4 fruit fly cellular contexts compared by ENCODE assay signal in genomic region chr3L:11656189-11656588, dm6.
TF ChIP-seq lines count a peak whose summit lies in the region.

No protein-coding gene starts in this region.

- no peak for TF ChIP-seq CTCF in whole organism, embryonic (GFP tag; optimal IDR thresholded peaks at IDR 0.05; lab: Kevin White, UChicago)

TF ChIP-seq in whole organism, adult, 20 proteins besides CTCF, POLR2A, EP300 and RAD21:
- TF ChIP-seq Clk (GFP tag; optimal IDR thresholded peaks at IDR 0.05; lab: Kevin White, UChicago) (peak; percentile 40), CG5204 (GFP tag; optimal IDR thresholded peaks at IDR 0.05; lab: Kevin White, UChicago) (peak; percentile 52), toe (GFP tag; optimal IDR thresholded peaks at IDR 0.05; lab: Kevin White, UChicago) (peak; percentile 51), CG7101 (tag; optimal IDR thresholded peaks at IDR 0.05; lab: Kevin White, UChicago) (peak; percentile 66), cic (GFP tag; optimal IDR thresholded peaks at IDR 0.05; lab: Kevin White, UChicago) (no peak), Hr96 (GFP tag; optimal IDR thresholded peaks at IDR 0.05; lab: Kevin White, UChicago) (peak; percentile 35), tj (GFP tag; optimal IDR thresholded peaks at IDR 0.05; lab: Kevin White, UChicago) (no peak), cnc (optimal IDR thresholded peaks at IDR 0.05; lab: Kevin White, UChicago) (no peak), CG33017 (tag; optimal IDR thresholded peaks at IDR 0.05; lab: Kevin White, UChicago) (peak; percentile 77), CG12768 (GFP tag; optimal IDR thresholded peaks at IDR 0.05; lab: Kevin White, UChicago) (peak; percentile 75), CG11617 (GFP tag; optimal IDR thresholded peaks at IDR 0.05; lab: Kevin White, UChicago) (peak; percentile 1), Mnt (GFP tag; optimal IDR thresholded peaks at IDR 0.05; lab: Kevin White, UChicago) (peak; percentile 3), ovo (GFP tag; optimal IDR thresholded peaks at IDR 0.05; lab: Kevin White, UChicago) (no peak), CG7045 (GFP tag; optimal IDR thresholded peaks at IDR 0.05; lab: Kevin White, UChicago) (peak; percentile 64), pad (GFP tag; optimal IDR thresholded peaks at IDR 0.05; lab: Kevin White, UChicago) (peak; percentile 10), CG1620 (GFP tag; optimal IDR thresholded peaks at IDR 0.05; lab: Kevin White, UChicago) (no peak), CG14711 (tag; optimal IDR thresholded peaks at IDR 0.05; lab: Kevin White, UChicago) (peak; percentile 62)

TF ChIP-seq in whole organism, embryonic, 481 proteins besides CTCF, POLR2A, EP300 and RAD21:
- TF ChIP-seq gce (GFP tag; IDR thresholded peaks at IDR 0.05; lab: Robert Waterston, UW) (0 out of 3 replicates have a peak, but pooled peaks have one; percentile 4), CG13775 (GFP tag; optimal IDR thresholded peaks at IDR 0.05; lab: Kevin White, UChicago) (no peak), CG9609 (GFP tag; optimal IDR thresholded peaks at IDR 0.05; lab: Kevin White, UChicago) (no peak), Vsx1 (GFP tag; optimal IDR thresholded peaks at IDR 0.05; lab: Kevin White, UChicago) (no peak), CG10321 (GFP tag; IDR thresholded peaks at IDR 0.05; lab: Robert Waterston, UW) (no peak), CG17612 (GFP tag; IDR thresholded peaks at IDR 0.05; lab: Robert Waterston, UW) (no peak), CG18619 (GFP tag; optimal IDR thresholded peaks at IDR 0.05; lab: Kevin White, UChicago) (no peak), ap (GFP tag; IDR thresholded peaks at IDR 0.05; lab: Robert Waterston, UW) (peak; percentile 18; the same call in 1 of the 2 replicates), esg (GFP tag; conservative IDR thresholded peaks at IDR 0.05; lab: Robert Waterston, UW) (0 out of 2 replicates have a peak, but pooled peaks have one; percentile 13), sens (GFP tag; lab: Kevin White, UChicago) (peak; percentile 51), CG18011 (GFP tag; optimal IDR thresholded peaks at IDR 0.05; lab: Kevin White, UChicago) (no peak), prd (optimal IDR thresholded peaks at IDR 0.05; lab: Kevin White, UChicago) (no peak), prd (GFP tag; IDR thresholded peaks at IDR 0.05; lab: Robert Waterston, UW) (peak; percentile 53), cad (GFP tag; optimal IDR thresholded peaks at IDR 0.05; lab: Kevin White, UChicago) (no peak), tgo (GFP tag; IDR thresholded peaks at IDR 0.05; lab: Robert Waterston, UW) (peak; percentile 33; the same call in 1 of the 3 replicates), Drgx (GFP tag; IDR thresholded peaks at IDR 0.05; lab: Robert Waterston, UW) (peak; percentile 89), Scr (GFP tag; IDR thresholded peaks at IDR 0.05; lab: Robert Waterston, UW; ENCODE audit: partially characterized antibody) (no peak), lmd (GFP tag; IDR thresholded peaks at IDR 0.05; lab: Robert Waterston, UW) (peak; percentile 37; the same call in 1 of the 2 replicates), repo (GFP tag; optimal IDR thresholded peaks at IDR 0.05; lab: Kevin White, UChicago) (no peak), ci (GFP tag; IDR thresholded peaks at IDR 0.05; lab: Robert Waterston, UW) (0 out of 3 replicates have a peak, but pooled peaks have one; percentile 28), HLH4C (GFP tag; IDR thresholded peaks at IDR 0.05; lab: Robert Waterston, UW; ENCODE audit: partially characterized antibody) (no peak), sisA (GFP tag; IDR thresholded peaks at IDR 0.05; lab: Robert Waterston, UW) (0 out of 2 replicates have a peak, but pooled peaks have one; percentile 12), CG10267 (tag; optimal IDR thresholded peaks at IDR 0.05; lab: Kevin White, UChicago) (no peak), CG8924 (tag; optimal IDR thresholded peaks at IDR 0.05; lab: Kevin White, UChicago) (no peak)
TF ChIP-seq in whole organism, embryonic: peak in this region for 10.

TF ChIP-seq in whole organism, prepupa, 60 proteins besides CTCF, POLR2A, EP300 and RAD21 (continues in another document):
- TF ChIP-seq net (GFP tag; optimal IDR thresholded peaks at IDR 0.05; lab: Kevin White, UChicago): peak; percentile 53
- TF ChIP-seq Smox (GFP tag; optimal IDR thresholded peaks at IDR 0.05; lab: Kevin White, UChicago): no peak
- peak; percentile 65 for TF ChIP-seq achi (GFP tag; optimal IDR thresholded peaks at IDR 0.05; lab: Kevin White, UChicago)
- peak; percentile 47 for TF ChIP-seq CG4318 (GFP tag; optimal IDR thresholded peaks at IDR 0.05; lab: Kevin White, UChicago)
- peak; percentile 86 for TF ChIP-seq CG8119 (GFP tag; IDR thresholded peaks at IDR 0.05; lab: Robert Waterston, UW)
- no peak for TF ChIP-seq fkh (GFP tag; optimal IDR thresholded peaks at IDR 0.05; lab: Kevin White, UChicago)
- TF ChIP-seq dac (GFP tag; optimal IDR thresholded peaks at IDR 0.05; lab: Kevin White, UChicago): peak; percentile 48
- no peak for TF ChIP-seq Met (GFP tag; optimal IDR thresholded peaks at IDR 0.05; lab: Kevin White, UChicago)
- peak; percentile 65 for TF ChIP-seq Ets96B (tag; optimal IDR thresholded peaks at IDR 0.05; lab: Kevin White, UChicago)
- no peak for TF ChIP-seq CG34406 (GFP tag; optimal IDR thresholded peaks at IDR 0.05; lab: Kevin White, UChicago)
- no peak for TF ChIP-seq CG3032 (tag; optimal IDR thresholded peaks at IDR 0.05; lab: Kevin White, UChicago)
- TF ChIP-seq Eip93F (GFP tag; optimal IDR thresholded peaks at IDR 0.05; lab: Kevin White, UChicago): no peak
- TF ChIP-seq OdsH (GFP tag; optimal IDR thresholded peaks at IDR 0.05; lab: Kevin White, UChicago): peak; percentile 62
- TF ChIP-seq CG15336 (GFP tag; IDR thresholded peaks at IDR 0.05; lab: Robert Waterston, UW): peak; percentile 90
- TF ChIP-seq vri (GFP tag; optimal IDR thresholded peaks at IDR 0.05; lab: Kevin White, UChicago): no peak
- no peak for TF ChIP-seq Blimp-1 (GFP tag; optimal IDR thresholded peaks at IDR 0.05; lab: Kevin White, UChicago)
- TF ChIP-seq CG10669 (GFP tag; optimal IDR thresholded peaks at IDR 0.05; lab: Kevin White, UChicago): peak; percentile 57
- peak; percentile 48 for TF ChIP-seq CG3919 (GFP tag; optimal IDR thresholded peaks at IDR 0.05; lab: Kevin White, UChicago)
- TF ChIP-seq CG6808 (GFP tag; optimal IDR thresholded peaks at IDR 0.05; lab: Kevin White, UChicago): no peak
- TF ChIP-seq Hr39 (GFP tag; optimal IDR thresholded peaks at IDR 0.05; lab: Kevin White, UChicago): no peak
- TF ChIP-seq CG8632 (GFP tag; optimal IDR thresholded peaks at IDR 0.05; lab: Kevin White, UChicago): no peak
- peak; percentile 82 for TF ChIP-seq CG11294 (GFP tag; IDR thresholded peaks at IDR 0.05; lab: Robert Waterston, UW)
- TF ChIP-seq CG1621 (tag; optimal IDR thresholded peaks at IDR 0.05; lab: Kevin White, UChicago): no peak
- TF ChIP-seq fd85E (GFP tag; optimal IDR thresholded peaks at IDR 0.05; lab: Kevin White, UChicago): no peak
- TF ChIP-seq spab (GFP tag; optimal IDR thresholded peaks at IDR 0.05; lab: Kevin White, UChicago): peak; percentile 16
- TF ChIP-seq CG16779 (tag; optimal IDR thresholded peaks at IDR 0.05; lab: Kevin White, UChicago): peak; percentile 24
- TF ChIP-seq CG11762 (GFP tag; optimal IDR thresholded peaks at IDR 0.05; lab: Kevin White, UChicago; ENCODE audit: insufficient read depth): peak; percentile 32
- TF ChIP-seq Hr4 (GFP tag; optimal IDR thresholded peaks at IDR 0.05; lab: Kevin White, UChicago): peak; percentile 83

TF ChIP-seq in whole organism, pupa, 21 proteins besides CTCF, POLR2A, EP300 and RAD21:
- TF ChIP-seq gl (tag; optimal IDR thresholded peaks at IDR 0.05; lab: Kevin White, UChicago) (no peak), CG34367 (tag; optimal IDR thresholded peaks at IDR 0.05; lab: Kevin White, UChicago) (peak; percentile 37), D1 (tag; optimal IDR thresholded peaks at IDR 0.05; lab: Kevin White, UChicago) (no peak), CG9948 (tag; optimal IDR thresholded peaks at IDR 0.05; lab: Kevin White, UChicago) (no peak), CG15710 (tag; optimal IDR thresholded peaks at IDR 0.05; lab: Kevin White, UChicago) (peak; percentile 54), CG8301 (tag; optimal IDR thresholded peaks at IDR 0.05; lab: Kevin White, UChicago) (peak; percentile 63), CG32121 (GFP tag; IDR thresholded peaks at IDR 0.05; lab: Robert Waterston, UW) (peak; percentile 82), CG14655 (GFP tag; optimal IDR thresholded peaks at IDR 0.05; lab: Kevin White, UChicago) (peak; percentile 82), EcR (GFP tag; optimal IDR thresholded peaks at IDR 0.05; lab: Kevin White, UChicago) (no peak), CG8159 (tag; optimal IDR thresholded peaks at IDR 0.05; lab: Kevin White, UChicago) (peak; percentile 59), CG4496 (GFP tag; IDR thresholded peaks at IDR 0.05; lab: Robert Waterston, UW) (peak; percentile 93), Pif1B (GFP tag; optimal IDR thresholded peaks at IDR 0.05; lab: Kevin White, UChicago) (peak; percentile 7), CG10348 (GFP tag; IDR thresholded peaks at IDR 0.05; lab: Robert Waterston, UW) (peak; percentile 85; the same call in 1 of the 2 replicates), CG17806 (tag; optimal IDR thresholded peaks at IDR 0.05; lab: Kevin White, UChicago) (peak; percentile 51), CG12605 (GFP tag; IDR thresholded peaks at IDR 0.05; lab: Robert Waterston, UW) (no peak; the same call in 1 of the 2 replicates), rn (GFP tag; IDR thresholded peaks at IDR 0.05; lab: Robert Waterston, UW) (peak; percentile 38; the same call in 1 of the 2 replicates), fd96Ca (GFP tag; IDR thresholded peaks at IDR 0.05; lab: Robert Waterston, UW) (peak; percentile 91), Snoo (tag; optimal IDR thresholded peaks at IDR 0.05; lab: Kevin White, UChicago) (no peak), CG13204 (GFP tag; optimal IDR thresholded peaks at IDR 0.05; lab: Kevin White, UChicago) (no peak), Ets98B (GFP tag; IDR thresholded peaks at IDR 0.05; lab: Robert Waterston, UW) (peak; percentile 92), Pif1A (GFP tag; optimal IDR thresholded peaks at IDR 0.05; lab: Kevin White, UChicago) (peak; percentile 50)
